Worm (Caenorhabditis elegans): Measurements from ENCODE around the gene glb-30.

DNA sequence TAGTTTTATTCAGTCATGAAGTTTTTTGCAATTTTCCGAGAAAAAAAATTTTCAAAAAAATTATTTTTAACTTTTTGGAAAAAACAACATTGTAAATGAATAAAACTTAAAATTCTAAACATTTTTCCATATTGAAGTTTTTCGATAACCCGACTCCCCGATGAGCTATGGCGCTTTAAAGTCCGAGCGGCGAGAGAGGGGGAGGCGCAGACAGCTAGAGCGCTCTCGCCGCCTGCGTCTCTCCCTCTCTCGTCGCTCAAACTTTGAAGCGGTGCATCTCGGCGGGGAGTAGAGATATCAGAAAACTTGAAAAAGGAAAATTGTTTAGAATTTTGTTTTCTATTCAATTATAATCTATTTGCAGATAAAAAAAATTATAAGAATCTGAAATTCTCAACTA lies 30.1 kb downstream of the glb-30 start:
- TF ChIP-seq elt-3 (tag; optimal IDR thresholded peaks at IDR 0.05) (no peak), unc-62 (GFP tag; optimal IDR thresholded peaks at IDR 0.05) (no peak), nhr-76 (tag; optimal IDR thresholded peaks at IDR 0.05) (no peak), unc-39 (tag; optimal IDR thresholded peaks at IDR 0.05) (no peak)
